Worm (Caenorhabditis elegans) whole organism, L3 larva: ENCODE measurements around the gene fbxa-196.

ENCODE experiments used
- aly-2 ChIP-seq: fragments of 150-350 bp; optimal IDR thresholded peaks from 2 replicates; lab custom pipeline; 2014; ENCODE audit warnings: missing biosample characterization, missing genetic modification characterization
- ama-1 ChIP-seq: fragments of 150-350 bp; optimal IDR thresholded peaks from 2 replicates; lab custom pipeline; 2018
- ceh-82 ChIP-seq: fragments of 150-350 bp; optimal IDR thresholded peaks from 2 replicates; lab custom pipeline; 2014; ENCODE audit warnings: missing biosample characterization, missing genetic modification characterization
- egl-27 ChIP-seq: sonication (generic microtip); optimal IDR thresholded peaks from 4 replicates; lab custom pipeline; 2017; ENCODE audit warnings: missing biosample characterization, missing genetic modification reagents, missing genetic modification characterization
- elt-1 ChIP-seq: fragments of 150-350 bp; optimal IDR thresholded peaks from 2 replicates; lab custom pipeline; 2014; ENCODE audit warnings: missing biosample characterization, missing genetic modification characterization
- lin-15B ChIP-seq: fragments of 150-350 bp; optimal IDR thresholded peaks from 2 replicates; lab custom pipeline; 2014; ENCODE audit warnings: missing biosample characterization, missing genetic modification characterization
- nhr-11 ChIP-seq: fragments of 150-350 bp; optimal IDR thresholded peaks from 2 replicates; lab custom pipeline; 2014; ENCODE audit warnings: missing biosample characterization, missing genetic modification characterization
- nhr-25 ChIP-seq: sonication (generic microtip); optimal IDR thresholded peaks from 2 replicates; lab custom pipeline; 2017; ENCODE audit warnings: missing biosample characterization, missing genetic modification characterization
- pqm-1 ChIP-seq: fragments of 150-350 bp; optimal IDR thresholded peaks from 2 replicates; lab custom pipeline; 2017; ENCODE audit warnings: missing biosample characterization, missing genetic modification characterization, inconsistent platforms
- snpc-4 ChIP-seq: fragments of 150-350 bp; optimal IDR thresholded peaks from 2 replicates; lab custom pipeline; 2014; ENCODE audit warnings: missing biosample characterization, missing genetic modification characterization

DNA sequence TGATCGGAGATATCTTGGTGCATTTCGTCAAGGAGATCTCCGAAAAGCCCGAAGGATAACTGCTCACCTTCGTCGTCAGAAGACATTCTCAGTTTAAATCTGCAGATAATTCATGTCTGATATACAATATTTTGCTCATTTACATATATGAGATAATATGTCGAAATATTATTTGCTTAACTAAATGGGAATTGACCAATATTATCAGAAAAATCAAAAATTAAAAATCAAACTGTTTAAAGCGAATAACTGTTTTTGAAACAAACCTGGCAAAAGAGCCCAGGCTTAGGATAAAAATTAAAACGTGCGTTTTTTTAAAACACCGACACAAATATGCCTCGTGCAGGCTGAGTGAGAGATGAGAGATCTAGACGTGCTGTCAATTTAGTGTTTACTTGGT lies 6.8 kb upstream of the fbxa-196 start, which contains the start of gene T05H4.15:
- no peak for TF ChIP-seq aly-2
- TF ChIP-seq elt-1 = no peak
- no peak for TF ChIP-seq lin-15B
- no peak for TF ChIP-seq egl-27 (tag; lab: Kevin White, UChicago)
- no peak for TF ChIP-seq ceh-82 (tag; lab: Kevin White, UChicago)
- TF ChIP-seq nhr-11 (tag; lab: Kevin White, UChicago) = no peak
- TF ChIP-seq nhr-25 = no peak
- TF ChIP-seq pqm-1 (tag; lab: Kevin White, UChicago) = no peak
- no peak for TF ChIP-seq snpc-4 (tag; lab: Kevin White, UChicago)
- no peak for TF ChIP-seq ama-1 (lab: Kevin White, UChicago)
